1 fruit fly cellular context compared by ENCODE assay signal in the genomic region with DNA sequence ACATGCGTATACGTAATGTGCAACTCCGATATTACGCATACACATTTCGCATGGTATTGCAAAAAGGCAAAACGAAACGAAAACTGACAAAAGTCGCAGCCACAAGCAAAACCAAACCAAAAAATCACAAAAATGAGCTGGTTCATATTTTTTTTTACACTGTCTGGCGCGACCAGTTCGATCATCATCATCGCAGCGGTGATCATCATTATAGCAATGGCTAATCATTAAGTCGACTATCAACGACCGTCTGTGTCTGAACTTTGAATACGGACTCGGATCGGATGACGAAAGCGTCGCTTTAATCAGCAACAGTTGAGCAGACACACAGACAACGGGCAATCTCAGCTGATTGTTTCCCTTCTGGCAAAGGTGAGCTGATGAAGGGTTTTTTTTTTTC.
TF ChIP-seq lines count a peak whose summit lies in the region.

No protein-coding gene starts in this region.

TF ChIP-seq in whole organism, embryonic, 481 proteins besides CTCF, POLR2A, EP300 and RAD21 (continued from another document):
- TF ChIP-seq CG10147 (GFP tag; optimal IDR thresholded peaks at IDR 0.05; lab: Kevin White, UChicago) (no peak), CG8478 (optimal IDR thresholded peaks at IDR 0.05; lab: Kevin White, UChicago) (no peak), chinmo (GFP tag; IDR thresholded peaks at IDR 0.05; lab: Robert Waterston, UW; ENCODE audit: partially characterized antibody) (0 out of 4 replicates have a peak, but pooled peaks have one; percentile 39), Hr51 (GFP tag; optimal IDR thresholded peaks at IDR 0.05; lab: Kevin White, UChicago) (no peak), ase (GFP tag; IDR thresholded peaks at IDR 0.05; lab: Robert Waterston, UW) (no peak), CG15514 (GFP tag; optimal IDR thresholded peaks at IDR 0.05; lab: Kevin White, UChicago) (peak; percentile 97)
TF ChIP-seq in whole organism, embryonic: peak in this region for 11.
